Fruit fly (Drosophila melanogaster): ENCODE measurements around the gene Muc68E.

DNA sequence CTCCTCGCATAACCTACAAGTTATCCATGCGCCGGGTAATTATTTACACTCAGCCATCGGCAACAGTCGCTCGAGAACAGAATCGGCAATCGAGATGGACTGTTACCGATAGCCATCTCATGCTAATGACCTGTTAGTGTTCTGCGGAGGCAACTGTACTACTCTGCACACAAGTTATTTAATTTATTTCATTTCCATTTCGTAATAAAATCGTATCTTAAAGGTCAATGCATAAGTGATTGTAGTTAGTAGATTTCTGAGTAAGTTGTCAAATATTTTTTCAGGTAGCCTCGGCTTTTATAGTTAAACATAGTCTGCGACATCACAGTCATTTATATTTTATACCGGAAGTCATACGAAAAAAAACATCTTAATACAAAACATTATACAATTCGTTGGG, 51.6 kb downstream of the Muc68E start, which contains the start of gene CG11588:
- TF ChIP-seq Myc (optimal IDR thresholded peaks at IDR 0.05), result no peak
- TF ChIP-seq usp (GFP tag; optimal IDR thresholded peaks at IDR 0.05), result no peak
- no peak for TF ChIP-seq Dfd (GFP tag; optimal IDR thresholded peaks at IDR 0.05)
- TF ChIP-seq HLH106 (tag; optimal IDR thresholded peaks at IDR 0.05), result no peak
- no peak for TF ChIP-seq CG9705 (GFP tag; optimal IDR thresholded peaks at IDR 0.05)
- TF ChIP-seq h (GFP tag; optimal IDR thresholded peaks at IDR 0.05), result no peak

All from whole organism, wandering third instar larva.